Fruit fly (Drosophila melanogaster): Measurements from ENCODE around the gene CG43938.

dm6 chr3L:21101316-21101715 lies 20.1 kb upstream of the CG43938 start:
- TF ChIP-seq psq (optimal IDR thresholded peaks at IDR 0.05) (no peak), ttk (optimal IDR thresholded peaks at IDR 0.05) (no peak), h (optimal IDR thresholded peaks at IDR 0.05) (no peak), Myc (optimal IDR thresholded peaks at IDR 0.05) (no peak), insv (optimal IDR thresholded peaks at IDR 0.05) (no peak)
